Fruit fly (Drosophila melanogaster) whole organism, embryonic: Measurements from ENCODE around the gene Pcyt1.

Experiments
- Bdp1 ChIP-seq: fragments of 200-800 bp; sonication (Bioruptor generic); optimal IDR thresholded peaks from 3 replicates; lab custom pipeline; 2016; ENCODE audit warnings: missing biosample characterization, missing genetic modification characterization
- CG12155 ChIP-seq: fragments of 200-800 bp; sonication (Bioruptor generic); optimal IDR thresholded peaks from 3 replicates; lab custom pipeline; 2016; ENCODE audit warnings: missing biosample characterization, missing genetic modification characterization
- CG12769 ChIP-seq: fragments of 200-800 bp; sonication (Bioruptor generic); optimal IDR thresholded peaks from 2 replicates; lab custom pipeline; 2019; ENCODE audit warnings: missing biosample characterization, mild to moderate bottlenecking, missing genetic modification characterization, moderate library complexity
- CG13894 ChIP-seq: fragments of 200-800 bp; sonication (Bioruptor generic); optimal IDR thresholded peaks from 3 replicates; lab custom pipeline; 2018; ENCODE audit warnings: missing biosample characterization, mild to moderate bottlenecking, missing genetic modification characterization, moderate library complexity
- CG14014 ChIP-seq: fragments of 200-800 bp; sonication (Bioruptor generic); IDR thresholded peaks from 2 replicates; pipeline ENCODE4 v1.3.6; 2022; ENCODE audit warnings: missing biosample characterization, missing genetic modification characterization
- CG14710 ChIP-seq: fragments of 200-800 bp; sonication (Bioruptor generic); optimal IDR thresholded peaks from 3 replicates; lab custom pipeline; 2019; ENCODE audit warnings: missing biosample characterization, mild to moderate bottlenecking, missing genetic modification characterization, moderate library complexity
- CG15073 ChIP-seq: fragments of 200-800 bp; sonication (Bioruptor generic); optimal IDR thresholded peaks from 2 replicates; lab custom pipeline; 2016; ENCODE audit warnings: missing biosample characterization, missing genetic modification characterization
- CG15514 ChIP-seq: fragments of 200-800 bp; sonication (Bioruptor generic); optimal IDR thresholded peaks from 3 replicates; lab custom pipeline; 2017; ENCODE audit warnings: missing biosample characterization, missing genetic modification characterization, mild to moderate bottlenecking, moderate library complexity, missing genetic modification reagents
- CG1832 ChIP-seq: fragments of 200-800 bp; sonication (Bioruptor generic); optimal IDR thresholded peaks from 2 replicates; lab custom pipeline; 2017; ENCODE audit warnings: missing biosample characterization, mild to moderate bottlenecking, missing genetic modification characterization, inconsistent platforms
- CG34224 ChIP-seq: fragments of 200-800 bp; sonication (Bioruptor generic); IDR thresholded peaks from 3 replicates; pipeline ENCODE4 v1.3.6; 2022; ENCODE audit warnings: missing biosample characterization, missing genetic modification characterization; ENCODE audit not compliant: partially characterized antibody
- CG34376 ChIP-seq: fragments of 200-800 bp; sonication (Bioruptor generic); optimal IDR thresholded peaks from 2 replicates; lab custom pipeline; 2018; ENCODE audit warnings: missing biosample characterization, mild to moderate bottlenecking, missing genetic modification characterization
- CG4707 ChIP-seq: fragments of 200-800 bp; sonication (Bioruptor generic); optimal IDR thresholded peaks from 2 replicates; lab custom pipeline; 2018; ENCODE audit warnings: missing biosample characterization, mild to moderate bottlenecking, missing genetic modification characterization, moderate library complexity
- CG6765 ChIP-seq: fragments of 200-800 bp; sonication (Bioruptor generic); optimal IDR thresholded peaks from 3 replicates; lab custom pipeline; 2017; ENCODE audit warnings: missing biosample characterization, mild to moderate bottlenecking, missing genetic modification characterization
- CG6854 ChIP-seq: fragments of 200-800 bp; sonication (Bioruptor generic); optimal IDR thresholded peaks from 3 replicates; lab custom pipeline; 2017; ENCODE audit warnings: missing biosample characterization, mild to moderate bottlenecking, missing genetic modification characterization
- CG8290 ChIP-seq, 3 experiments: fragments of 200-800 bp; sonication (Bioruptor generic); optimal IDR thresholded peaks; 2 replicates each; lab custom pipeline; 2016 to 2019; ENCODE audit warnings: missing biosample characterization in 3 of 3, missing genetic modification characterization in 3 of 3, mild to moderate bottlenecking in 2 of 3, moderate library complexity in 1 of 3
- CG9437 ChIP-seq: fragments of 200-800 bp; sonication (Bioruptor generic); optimal IDR thresholded peaks from 2 replicates; lab custom pipeline; 2018; ENCODE audit warnings: missing biosample characterization, mild to moderate bottlenecking, missing genetic modification characterization
- CkIIα-i1 ChIP-seq: fragments of 200-800 bp; sonication (Bioruptor generic); IDR thresholded peaks from 2 replicates; pipeline ENCODE4 v1.3.6; 2022; ENCODE audit warnings: missing biosample characterization, missing genetic modification characterization
- HmgZ ChIP-seq: fragments of 200-800 bp; sonication (Bioruptor generic); optimal IDR thresholded peaks from 2 replicates; lab custom pipeline; 2018; ENCODE audit warnings: missing biosample characterization, mild to moderate bottlenecking, missing genetic modification characterization
- Hr39 ChIP-seq: fragments of >200 bp; optimal IDR thresholded peaks from 2 replicates; lab custom pipeline; 2017
- Hsf ChIP-seq: fragments of 200-800 bp; sonication (Bioruptor generic); optimal IDR thresholded peaks from 3 replicates; lab custom pipeline; 2016; ENCODE audit warnings: missing biosample characterization, missing genetic modification characterization
- Kr ChIP-seq: fragments of 200-800 bp; sonication (Bioruptor generic); optimal IDR thresholded peaks from 2 replicates; lab custom pipeline; 2017; ENCODE audit warnings: missing biosample characterization, mild to moderate bottlenecking, missing genetic modification characterization
- Mes4 ChIP-seq: fragments of 200-800 bp; sonication (Bioruptor generic); optimal IDR thresholded peaks from 2 replicates; lab custom pipeline; 2016; ENCODE audit warnings: missing biosample characterization, missing genetic modification characterization
- Neu2 ChIP-seq: fragments of 200-800 bp; sonication (Bioruptor generic); optimal IDR thresholded peaks from 3 replicates; lab custom pipeline; 2016; ENCODE audit warnings: missing biosample characterization, missing genetic modification characterization, borderline replicate concordance
- Pdp1 ChIP-seq, 2 experiments: fragments of 200-800 bp; sonication (Bioruptor generic); optimal IDR thresholded peaks; 3 replicates each; lab custom pipeline; 2016; ENCODE audit warnings: missing biosample characterization in 2 of 2, missing genetic modification characterization in 2 of 2, mild to moderate bottlenecking in 1 of 2, moderate library complexity in 1 of 2
- Poxn ChIP-seq: fragments of 200-800 bp; sonication (Bioruptor generic); IDR thresholded peaks from 2 replicates; pipeline ENCODE4 v1.3.6; 2022; ENCODE audit warnings: missing biosample characterization, missing genetic modification characterization
- Ptx1 ChIP-seq: fragments of 200-800 bp; sonication (Bioruptor generic); IDR thresholded peaks from 2 replicates; pipeline ENCODE4 v1.3.6; 2022; ENCODE audit warnings: missing biosample characterization, missing genetic modification characterization
- Trl ChIP-seq, 3 experiments: fragments of >200 bp in 2 of 3; fragments of 200-800 bp in 1 of 3; sonication (Bioruptor generic) in 1 of 3; optimal IDR thresholded peaks; 2 replicates in 1 of 3; 3 replicates in 2 of 3; lab custom pipeline; 2016 to 2017; ENCODE audit warnings: missing biosample characterization in 1 of 3, missing genetic modification characterization in 1 of 3
- Xrp1 ChIP-seq: fragments of 200-800 bp; sonication (Bioruptor generic); IDR thresholded peaks from 2 replicates; pipeline ENCODE4 v1.3.6; 2022; ENCODE audit warnings: missing biosample characterization, missing genetic modification characterization
- bigmax ChIP-seq: fragments of 200-800 bp; sonication (Bioruptor generic); optimal IDR thresholded peaks from 2 replicates; lab custom pipeline; 2018; ENCODE audit warnings: missing biosample characterization, mild to moderate bottlenecking, missing genetic modification characterization
- cg ChIP-seq: fragments of 200-800 bp; sonication (Bioruptor generic); optimal IDR thresholded peaks from 3 replicates; lab custom pipeline; 2019; ENCODE audit warnings: missing biosample characterization, mild to moderate bottlenecking, missing genetic modification characterization, moderate library complexity
- chm ChIP-seq: fragments of 200-800 bp; sonication (Bioruptor generic); IDR thresholded peaks from 2 replicates; pipeline ENCODE4 v1.3.6; 2022; ENCODE audit warnings: missing biosample characterization, missing genetic modification characterization
- croc ChIP-seq: fragments of 200-800 bp; sonication (Bioruptor generic); conservative IDR thresholded peaks from 3 replicates; pipeline ENCODE4 v1.3.6; 2022; ENCODE audit warnings: missing biosample characterization, missing genetic modification characterization
- cwo ChIP-seq: fragments of 200-800 bp; sonication (Bioruptor generic); optimal IDR thresholded peaks from 3 replicates; lab custom pipeline; 2017; ENCODE audit warnings: missing biosample characterization, missing genetic modification characterization, mild to moderate bottlenecking, moderate library complexity, missing genetic modification reagents
- da ChIP-seq: fragments of 200-800 bp; sonication (Bioruptor generic); optimal IDR thresholded peaks from 2 replicates; lab custom pipeline; 2016; ENCODE audit warnings: missing biosample characterization, missing genetic modification characterization
- emc ChIP-seq: fragments of 200-800 bp; sonication (Bioruptor generic); optimal IDR thresholded peaks from 2 replicates; lab custom pipeline; 2016; ENCODE audit warnings: missing biosample characterization, missing genetic modification characterization
- exex ChIP-seq: fragments of 200-800 bp; sonication (Bioruptor generic); optimal IDR thresholded peaks from 4 replicates; lab custom pipeline; 2018; ENCODE audit warnings: missing biosample characterization, mild to moderate bottlenecking, missing genetic modification characterization, moderate library complexity
- fd3F ChIP-seq: fragments of 200-800 bp; sonication (Bioruptor generic); optimal IDR thresholded peaks from 2 replicates; lab custom pipeline; 2018; ENCODE audit warnings: missing biosample characterization, mild to moderate bottlenecking, missing genetic modification characterization, moderate library complexity
- fd96Cb ChIP-seq: fragments of 200-800 bp; sonication (Bioruptor generic); optimal IDR thresholded peaks from 2 replicates; lab custom pipeline; 2018; ENCODE audit warnings: missing biosample characterization, mild to moderate bottlenecking, missing genetic modification characterization, moderate library complexity
- gem ChIP-seq: fragments of 200-800 bp; sonication (Bioruptor generic); optimal IDR thresholded peaks from 2 replicates; lab custom pipeline; 2019; ENCODE audit warnings: missing biosample characterization, mild to moderate bottlenecking, missing genetic modification characterization, moderate library complexity
- jumu ChIP-seq: fragments of 200-800 bp; sonication (Bioruptor generic); optimal IDR thresholded peaks from 3 replicates; lab custom pipeline; 2016; ENCODE audit warnings: missing biosample characterization, missing genetic modification characterization
- kay ChIP-seq: fragments of 200-800 bp; sonication (Bioruptor generic); optimal IDR thresholded peaks from 2 replicates; lab custom pipeline; 2016; ENCODE audit warnings: missing biosample characterization, missing genetic modification characterization
- mld ChIP-seq: fragments of 200-800 bp; sonication (Bioruptor generic); IDR thresholded peaks from 3 replicates; pipeline ENCODE4 v1.3.6; 2022; ENCODE audit warnings: missing biosample characterization, missing genetic modification characterization; ENCODE audit not compliant: partially characterized antibody
- nom ChIP-seq: fragments of 200-800 bp; sonication (Bioruptor generic); optimal IDR thresholded peaks from 2 replicates; lab custom pipeline; 2017; ENCODE audit warnings: missing biosample characterization, missing genetic modification characterization, mild to moderate bottlenecking, moderate library complexity, missing genetic modification reagents
- p53 ChIP-seq: fragments of 200-800 bp; sonication (Bioruptor generic); optimal IDR thresholded peaks from 2 replicates; lab custom pipeline; 2016; ENCODE audit warnings: missing biosample characterization, missing genetic modification characterization
- so ChIP-seq: fragments of 200-800 bp; sonication (Bioruptor generic); IDR thresholded peaks from 3 replicates; pipeline ENCODE4 v1.3.6; 2022; ENCODE audit warnings: missing biosample characterization, missing genetic modification characterization
- sqz ChIP-seq: fragments of 200-800 bp; sonication (Bioruptor generic); optimal IDR thresholded peaks from 3 replicates; lab custom pipeline; 2018; ENCODE audit warnings: missing biosample characterization, mild to moderate bottlenecking, missing genetic modification characterization
- sr ChIP-seq: fragments of 200-800 bp; sonication (Bioruptor generic); IDR thresholded peaks from 3 replicates; pipeline ENCODE4 v1.3.6; 2022; ENCODE audit warnings: missing biosample characterization, missing genetic modification characterization
- vfl ChIP-seq: fragments of 200-800 bp; sonication (Bioruptor generic); optimal IDR thresholded peaks from 2 replicates; lab custom pipeline; 2016; ENCODE audit warnings: missing biosample characterization, missing genetic modification characterization
- wek ChIP-seq: fragments of 200-800 bp; sonication (Bioruptor generic); optimal IDR thresholded peaks from 3 replicates; lab custom pipeline; 2018; ENCODE audit warnings: missing biosample characterization, mild to moderate bottlenecking, missing genetic modification characterization, moderate library complexity
- zen ChIP-seq: fragments of 200-800 bp; sonication (Bioruptor generic); optimal IDR thresholded peaks from 3 replicates; lab custom pipeline; 2018; ENCODE audit warnings: missing biosample characterization, mild to moderate bottlenecking, missing genetic modification characterization, moderate library complexity

Pcyt1 gene

DNA sequence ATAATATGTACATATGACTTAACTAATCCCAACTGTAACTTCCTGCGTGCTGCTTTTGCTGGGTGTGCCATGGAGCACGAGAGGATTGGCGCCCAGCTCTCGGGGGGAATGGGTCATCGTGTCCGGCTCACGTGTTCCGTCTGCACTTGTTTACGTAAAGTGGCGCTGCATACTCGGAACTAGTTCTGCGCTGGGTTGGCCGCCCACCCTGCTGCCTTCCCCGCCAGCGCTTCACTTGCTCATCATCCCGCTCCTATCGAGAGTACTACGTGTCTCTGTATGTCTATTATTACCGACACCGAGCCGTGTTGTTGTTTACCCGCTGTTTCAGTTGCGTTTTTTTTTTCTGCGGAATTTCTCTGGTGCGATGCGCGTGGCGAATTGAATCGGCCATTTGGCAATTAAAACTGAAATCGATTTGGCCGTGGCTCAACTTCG is 3.8 kb downstream of the Pcyt1 start:
- no peak for TF ChIP-seq Hsf
- no peak for TF ChIP-seq chm
- TF ChIP-seq CG8290 (GFP tag; optimal IDR thresholded peaks at IDR 0.05; lab: Kevin White, UChicago), result no peak
- no peak for TF ChIP-seq CG8290 (tag; optimal IDR thresholded peaks at IDR 0.05; lab: Kevin White, UChicago)
- no peak for TF ChIP-seq Trl (optimal IDR thresholded peaks at IDR 0.05; lab: Kevin White, UChicago)
- no peak for TF ChIP-seq Trl (GFP tag; optimal IDR thresholded peaks at IDR 0.05; lab: Kevin White, UChicago)
- peak in 1 of 2 experiments; percentile 4 for TF ChIP-seq Pdp1 (GFP tag; optimal IDR thresholded peaks at IDR 0.05; lab: Kevin White, UChicago)
- TF ChIP-seq so (GFP tag; lab: Robert Waterston, UW), result peak; percentile 49; the same call in 1 of the 3 replicates
- TF ChIP-seq cwo (GFP tag; lab: Kevin White, UChicago), result peak; percentile 64
- no peak for TF ChIP-seq croc (GFP tag; lab: Robert Waterston, UW)
- TF ChIP-seq CG6765, result no peak
- TF ChIP-seq gem, result no peak
- peak; percentile 83 for TF ChIP-seq CG9437
- no peak for TF ChIP-seq CG4707
- no peak for TF ChIP-seq kay (GFP tag; lab: Kevin White, UChicago)
- TF ChIP-seq mld (GFP tag; lab: Robert Waterston, UW), result 0 out of 3 replicates have a peak, but pooled peaks have one; percentile 35
- no peak for TF ChIP-seq CG15073 (GFP tag; lab: Kevin White, UChicago)
- no peak for TF ChIP-seq Bdp1
- TF ChIP-seq p53 (GFP tag; lab: Kevin White, UChicago), result no peak
- no peak for TF ChIP-seq Hr39 (lab: Kevin White, UChicago)
- no peak for TF ChIP-seq Kr
- TF ChIP-seq CkIIα-i1 (GFP tag; lab: Robert Waterston, UW), result no peak
- no peak for TF ChIP-seq CG12155 (GFP tag; lab: Kevin White, UChicago)
- TF ChIP-seq cg (GFP tag; lab: Kevin White, UChicago), result no peak
- no peak for TF ChIP-seq CG14014 (GFP tag; lab: Robert Waterston, UW)
- TF ChIP-seq CG1832, result no peak
- no peak for TF ChIP-seq fd3F (GFP tag; lab: Kevin White, UChicago)
- TF ChIP-seq sr (GFP tag; lab: Robert Waterston, UW), result no peak; the same call in 2 of the 3 replicates
- no peak for TF ChIP-seq da (GFP tag; lab: Kevin White, UChicago)
- TF ChIP-seq CG15514, result peak; percentile 97
- no peak for TF ChIP-seq CG6854 (GFP tag; lab: Kevin White, UChicago)
- no peak for TF ChIP-seq zen
- no peak for TF ChIP-seq sqz
- no peak for TF ChIP-seq emc (GFP tag; lab: Kevin White, UChicago)
- TF ChIP-seq CG34376 (GFP tag; lab: Kevin White, UChicago), result no peak
- TF ChIP-seq CG12769 (tag; lab: Kevin White, UChicago), result peak; percentile 16
- no peak for TF ChIP-seq Ptx1 (GFP tag; lab: Robert Waterston, UW)
- TF ChIP-seq exex, result no peak
- TF ChIP-seq fd96Cb (tag; lab: Kevin White, UChicago), result no peak
- TF ChIP-seq CG14710 (tag; lab: Kevin White, UChicago), result no peak
- no peak for TF ChIP-seq CG13894
- no peak for TF ChIP-seq bigmax (GFP tag; lab: Kevin White, UChicago)
- no peak for TF ChIP-seq Neu2 (GFP tag; lab: Kevin White, UChicago)
- no peak for TF ChIP-seq Poxn
- no peak for TF ChIP-seq Mes4 (GFP tag; lab: Kevin White, UChicago)
- no peak for TF ChIP-seq vfl (GFP tag; lab: Kevin White, UChicago)
- TF ChIP-seq nom (GFP tag; lab: Kevin White, UChicago), result no peak
- TF ChIP-seq CG34224, result no peak
- TF ChIP-seq HmgZ (tag; lab: Kevin White, UChicago), result no peak
- TF ChIP-seq wek (GFP tag; lab: Kevin White, UChicago), result no peak
- TF ChIP-seq jumu (GFP tag; lab: Kevin White, UChicago), result no peak
- no peak for TF ChIP-seq Xrp1
